Fruit fly (Drosophila melanogaster): ENCODE results near the gene CG12983.

Gene CG12983

dm6 chr3L:21009405-21010120 is 43.0 kb upstream of the CG12983 start (continued):
- TF ChIP-seq Scr (GFP tag; IDR thresholded peaks at IDR 0.05; ENCODE audit: partially characterized antibody) (0 out of 2 replicates have a peak, but pooled peaks have one; percentile 16), CG10959 (GFP tag; IDR thresholded peaks at IDR 0.05) (no peak), CG1647 (GFP tag; optimal IDR thresholded peaks at IDR 0.05) (no peak), Hmx (GFP tag; optimal IDR thresholded peaks at IDR 0.05) (no peak), CG2129 (GFP tag; IDR thresholded peaks at IDR 0.05; ENCODE audit: partially characterized antibody) (no peak), Sry-δ (GFP tag; optimal IDR thresholded peaks at IDR 0.05) (no peak), CG11093 (GFP tag; IDR thresholded peaks at IDR 0.05) (no peak), caup (GFP tag; optimal IDR thresholded peaks at IDR 0.05; ENCODE audit: severe bottlenecking) (peak; percentile 48), Dp (GFP tag; optimal IDR thresholded peaks at IDR 0.05) (no peak), CG5953 (GFP tag; IDR thresholded peaks at IDR 0.05) (no peak), ase (GFP tag; IDR thresholded peaks at IDR 0.05) (no peak; the same call in 2 of the 3 replicates), BEAF-32 (GFP tag; optimal IDR thresholded peaks at IDR 0.05) (no peak), CG13894 (tag; optimal IDR thresholded peaks at IDR 0.05) (peak; percentile 32), klu (GFP tag; IDR thresholded peaks at IDR 0.05) (no peak), cato (GFP tag; optimal IDR thresholded peaks at IDR 0.05; ENCODE audit: borderline replicate concordance) (no peak), CG18262 (tag; optimal IDR thresholded peaks at IDR 0.05) (no peak), BtbVII (GFP tag; optimal IDR thresholded peaks at IDR 0.05) (no peak), Nf-YC (tag; optimal IDR thresholded peaks at IDR 0.05) (no peak), CG3995 (GFP tag; optimal IDR thresholded peaks at IDR 0.05) (no peak), CG7786 (GFP tag; optimal IDR thresholded peaks at IDR 0.05) (peak; percentile 45), CG12299 (tag; optimal IDR thresholded peaks at IDR 0.05) (no peak), CG14710 (tag; optimal IDR thresholded peaks at IDR 0.05) (peak; percentile 2), amos (GFP tag; IDR thresholded peaks at IDR 0.05; ENCODE audit: partially characterized antibody) (no peak), Hr51 (GFP tag; optimal IDR thresholded peaks at IDR 0.05) (peak in 1 of 2 experiments; percentile 46)

dm6 chr3L:21008899-21009298 is 42.3 kb upstream of the CG12983 start:
- TF ChIP-seq pan (optimal IDR thresholded peaks at IDR 0.05) (no peak), pan (GFP tag; optimal IDR thresholded peaks at IDR 0.05 in 1 of 2, IDR thresholded peaks at IDR 0.05 in 1 of 2) (no peak), gcm (GFP tag; optimal IDR thresholded peaks at IDR 0.05) (peak; percentile 7), Max (GFP tag; optimal IDR thresholded peaks at IDR 0.05) (peak; percentile 24), so (GFP tag; IDR thresholded peaks at IDR 0.05) (peak; percentile 14; the same call in 1 of the 3 replicates), Lim3 (GFP tag; IDR thresholded peaks at IDR 0.05) (no peak), Scr (GFP tag; IDR thresholded peaks at IDR 0.05; ENCODE audit: partially characterized antibody) (peak; percentile 20; the same call in 1 of the 2 replicates), CG8388 (GFP tag; optimal IDR thresholded peaks at IDR 0.05) (no peak), CG34224 (GFP tag; IDR thresholded peaks at IDR 0.05; ENCODE audit: partially characterized antibody) (peak; percentile 22; the same call in 1 of the 3 replicates), CG14710 (tag; optimal IDR thresholded peaks at IDR 0.05) (no peak), kah (GFP tag; optimal IDR thresholded peaks at IDR 0.05) (peak; percentile 38), HLHmδ (GFP tag; optimal IDR thresholded peaks at IDR 0.05) (peak; percentile 70), grn (GFP tag; optimal IDR thresholded peaks at IDR 0.05) (peak; percentile 89), sqz (GFP tag; optimal IDR thresholded peaks at IDR 0.05) (peak; percentile 17), cg (GFP tag; optimal IDR thresholded peaks at IDR 0.05) (peak; percentile 75), Stat92E (GFP tag; optimal IDR thresholded peaks at IDR 0.05) (peak in 1 of 3 experiments; percentile 67), twi (tag; optimal IDR thresholded peaks at IDR 0.05) (peak; percentile 64), knrl (GFP tag; IDR thresholded peaks at IDR 0.05; ENCODE audit: partially characterized antibody) (no peak), CG1832 (GFP tag; optimal IDR thresholded peaks at IDR 0.05) (peak; percentile 26), zen2 (GFP tag; IDR thresholded peaks at IDR 0.05; ENCODE audit: partially characterized antibody) (peak; percentile 39; the same call in 1 of the 3 replicates), Camta (GFP tag; optimal IDR thresholded peaks at IDR 0.05) (no peak), ftz-f1 (GFP tag; optimal IDR thresholded peaks at IDR 0.05) (peak; percentile 6), sd (tag; optimal IDR thresholded peaks at IDR 0.05) (peak; percentile 87), sug (tag; optimal IDR thresholded peaks at IDR 0.05) (peak; percentile 5), yki (optimal IDR thresholded peaks at IDR 0.05) (peak; percentile 68), unc-4 (GFP tag; IDR thresholded peaks at IDR 0.05; ENCODE audit: partially characterized antibody) (peak; percentile 12; the same call in 1 of the 2 replicates)
